Fruit fly (Drosophila melanogaster): ENCODE measurements around the gene CG5254.
A peak's percentile ranks its signal among the peaks of the same experiment; 100 is the strongest.

DNA sequence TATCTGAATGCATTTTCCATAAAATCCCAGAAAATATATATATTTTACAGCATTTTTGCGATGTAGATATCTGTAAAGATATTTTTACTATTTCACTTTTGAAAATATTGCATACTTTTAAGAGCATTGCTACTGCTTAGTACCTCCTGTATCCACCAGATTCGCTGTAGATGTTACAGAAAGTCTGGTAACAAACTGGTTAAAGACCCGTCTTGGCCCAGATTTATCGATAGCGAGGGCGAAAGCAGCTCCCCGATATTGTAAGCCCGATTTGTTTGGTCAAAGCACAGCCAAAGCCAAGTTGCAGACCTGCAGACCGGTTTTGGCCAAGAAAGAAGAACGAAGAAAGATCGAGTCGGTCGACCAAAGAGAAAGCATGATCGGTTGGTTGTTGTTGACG lies 34.3 kb downstream of the CG5254 start, which contains the start of gene tw:
- TF ChIP-seq CG8478 (optimal IDR thresholded peaks at IDR 0.05) (no peak), CTCF (optimal IDR thresholded peaks at IDR 0.05) (peak; percentile 82 to 87)

All from S2 (cell line).